Worm (Caenorhabditis elegans) whole organism, L2 larva: Measurements from ENCODE around the gene htz-1.

ENCODE experiments used
- C34F6.9 ChIP-seq: fragments of 150-350 bp; optimal IDR thresholded peaks from 2 replicates; lab custom pipeline; 2014; ENCODE audit warnings: missing biosample characterization, missing genetic modification characterization
- R02D3.7 ChIP-seq: fragments of 150-350 bp; optimal IDR thresholded peaks from 2 replicates; lab custom pipeline; 2014; ENCODE audit warnings: missing biosample characterization, missing genetic modification characterization
- Y55F3AM.14 ChIP-seq: fragments of 200-800 bp; sonication (Bioruptor generic); optimal IDR thresholded peaks from 2 replicates; lab custom pipeline; 2018; ENCODE audit warnings: mild to moderate bottlenecking, missing genetic modification characterization, missing compliant biosample characterization
- ZK546.5 ChIP-seq: sonication (generic microtip); optimal IDR thresholded peaks from 2 replicates; lab custom pipeline; 2017; ENCODE audit warnings: missing biosample characterization, missing genetic modification characterization
- alr-1 ChIP-seq: fragments of 150-350 bp; optimal IDR thresholded peaks from 2 replicates; lab custom pipeline; 2014; ENCODE audit warnings: missing biosample characterization, missing genetic modification characterization
- aly-2 ChIP-seq: fragments of 150-350 bp; optimal IDR thresholded peaks from 2 replicates; lab custom pipeline; 2014; ENCODE audit warnings: missing biosample characterization, missing genetic modification characterization
- ama-1 ChIP-seq: fragments of 150-350 bp; optimal IDR thresholded peaks from 2 replicates; lab custom pipeline; 2018; ENCODE audit warnings: inconsistent platforms
- blmp-1 ChIP-seq: sonication (generic microtip); optimal IDR thresholded peaks from 2 replicates; lab custom pipeline; 2017; ENCODE audit warnings: missing genetic modification characterization, mild to moderate bottlenecking, missing compliant biosample characterization, antibody characterized with exemption, moderate library complexity; ENCODE audit not compliant: insufficient read depth
- ceh-16 ChIP-seq: fragments of 150-350 bp; optimal IDR thresholded peaks from 2 replicates; lab custom pipeline; 2014; ENCODE audit warnings: missing biosample characterization, missing genetic modification characterization
- ceh-82 ChIP-seq: fragments of 150-350 bp; optimal IDR thresholded peaks from 2 replicates; lab custom pipeline; 2014; ENCODE audit warnings: missing biosample characterization, missing genetic modification characterization
- crh-2 ChIP-seq: sonication (generic microtip); optimal IDR thresholded peaks from 2 replicates; lab custom pipeline; 2017; ENCODE audit warnings: missing biosample characterization, missing genetic modification characterization
- dmd-4 ChIP-seq: sonication (generic microtip); optimal IDR thresholded peaks from 2 replicates; lab custom pipeline; 2017; ENCODE audit warnings: missing biosample characterization, missing genetic modification characterization
- egl-27 ChIP-seq: sonication (generic microtip); optimal IDR thresholded peaks from 3 replicates; lab custom pipeline; 2017; ENCODE audit warnings: missing biosample characterization, missing genetic modification reagents, missing genetic modification characterization
- elt-1 ChIP-seq: fragments of 150-350 bp; optimal IDR thresholded peaks from 2 replicates; lab custom pipeline; 2014; ENCODE audit warnings: missing biosample characterization, missing genetic modification characterization
- elt-3 ChIP-seq: sonication (generic microtip); optimal IDR thresholded peaks from 2 replicates; lab custom pipeline; 2017; ENCODE audit warnings: missing biosample characterization, missing genetic modification characterization
- fos-1 ChIP-seq: fragments of 150-350 bp; optimal IDR thresholded peaks from 2 replicates; lab custom pipeline; 2014; ENCODE audit warnings: missing biosample characterization, missing genetic modification characterization
- gmeb-1 ChIP-seq: fragments of 150-350 bp; optimal IDR thresholded peaks from 2 replicates; lab custom pipeline; 2014; ENCODE audit warnings: missing biosample characterization, missing genetic modification characterization
- lin-13 ChIP-seq: fragments of 150-350 bp; optimal IDR thresholded peaks from 2 replicates; lab custom pipeline; 2014; ENCODE audit warnings: missing biosample characterization, missing genetic modification reagents, missing genetic modification characterization
- lin-39 ChIP-seq: fragments of 150-350 bp; optimal IDR thresholded peaks from 2 replicates; lab custom pipeline; 2014; ENCODE audit warnings: missing biosample characterization, missing genetic modification reagents, missing genetic modification characterization
- lsy-2 ChIP-seq, 2 experiments: fragments of 150-350 bp in 1 of 2; sonication (generic microtip) in 1 of 2; optimal IDR thresholded peaks; 2 replicates each; lab custom pipeline; 2014 to 2017; ENCODE audit warnings: missing biosample characterization in 2 of 2, missing genetic modification characterization in 2 of 2
- mab-5 ChIP-seq: fragments of 150-350 bp; optimal IDR thresholded peaks from 2 replicates; lab custom pipeline; 2014; ENCODE audit warnings: missing biosample characterization, missing genetic modification characterization
- mbf-1 ChIP-seq: sonication (generic microtip); optimal IDR thresholded peaks from 2 replicates; lab custom pipeline; 2017; ENCODE audit warnings: missing biosample characterization, missing genetic modification characterization
- mdl-1 ChIP-seq, 2 experiments: fragments of 150-350 bp in 1 of 2; sonication (generic microtip) in 1 of 2; optimal IDR thresholded peaks; 2 replicates each; lab custom pipeline; 2017; ENCODE audit warnings: missing biosample characterization in 2 of 2, missing genetic modification characterization in 2 of 2
- nhr-10 ChIP-seq: sonication (generic microtip); optimal IDR thresholded peaks from 2 replicates; lab custom pipeline; 2017; ENCODE audit warnings: missing biosample characterization, missing genetic modification characterization
- nhr-11 ChIP-seq: fragments of 150-350 bp; optimal IDR thresholded peaks from 2 replicates; lab custom pipeline; 2014; ENCODE audit warnings: missing biosample characterization, missing genetic modification characterization
- nhr-129 ChIP-seq: fragments of 150-350 bp; optimal IDR thresholded peaks from 2 replicates; lab custom pipeline; 2014; ENCODE audit warnings: missing biosample characterization, missing genetic modification characterization
- nhr-21 ChIP-seq: fragments of 150-350 bp; optimal IDR thresholded peaks from 2 replicates; lab custom pipeline; 2014; ENCODE audit warnings: missing biosample characterization, missing genetic modification characterization
- nhr-23 ChIP-seq: fragments of 150-350 bp; optimal IDR thresholded peaks from 2 replicates; lab custom pipeline; 2014; ENCODE audit warnings: missing biosample characterization, missing genetic modification reagents, missing genetic modification characterization
- nhr-77 ChIP-seq: fragments of 150-350 bp; optimal IDR thresholded peaks from 2 replicates; lab custom pipeline; 2014; ENCODE audit warnings: missing biosample characterization, missing genetic modification characterization
- peb-1 ChIP-seq: fragments of 150-350 bp; optimal IDR thresholded peaks from 2 replicates; lab custom pipeline; 2014; ENCODE audit warnings: missing biosample characterization, missing genetic modification characterization
- sem-4 ChIP-seq: fragments of 150-350 bp; optimal IDR thresholded peaks from 2 replicates; lab custom pipeline; 2014; ENCODE audit warnings: missing biosample characterization, missing genetic modification reagents, missing genetic modification characterization
- skn-1 ChIP-seq: sonication (generic microtip); optimal IDR thresholded peaks from 2 replicates; lab custom pipeline; 2017; ENCODE audit warnings: missing biosample characterization, missing genetic modification characterization
- sma-3 ChIP-seq: sonication (generic microtip); optimal IDR thresholded peaks from 2 replicates; lab custom pipeline; 2016; ENCODE audit warnings: missing genetic modification reagents, missing genetic modification characterization, missing compliant biosample characterization
- snpc-4 ChIP-seq: fragments of 150-350 bp; optimal IDR thresholded peaks from 2 replicates; lab custom pipeline; 2014; ENCODE audit warnings: missing biosample characterization, missing genetic modification characterization
- unc-39 ChIP-seq: fragments of 150-350 bp; optimal IDR thresholded peaks from 2 replicates; lab custom pipeline; 2014; ENCODE audit warnings: missing biosample characterization, missing genetic modification characterization
- unc-55 ChIP-seq: fragments of 150-350 bp; sonication (generic microtip); optimal IDR thresholded peaks from 3 replicates; lab custom pipeline; 2014; ENCODE audit warnings: missing biosample characterization, missing genetic modification reagents, missing genetic modification characterization
- unc-62 ChIP-seq: fragments of 150-350 bp; optimal IDR thresholded peaks from 2 replicates; lab custom pipeline; 2014; ENCODE audit warnings: missing biosample characterization, missing genetic modification reagents, missing genetic modification characterization
- zag-1 ChIP-seq: fragments of 150-350 bp; optimal IDR thresholded peaks from 2 replicates; lab custom pipeline; 2014; ENCODE audit warnings: missing biosample characterization, missing genetic modification characterization
- ztf-1 ChIP-seq: fragments of 200-800 bp; sonication (Bioruptor generic); conservative IDR thresholded peaks from 2 replicates; pipeline ENCODE4 v1.3.6; 2022; ENCODE audit warnings: missing genetic modification characterization, missing compliant biosample characterization
- ztf-4 ChIP-seq: fragments of 150-350 bp; optimal IDR thresholded peaks from 2 replicates; lab custom pipeline; 2014; ENCODE audit warnings: missing biosample characterization, missing genetic modification characterization

htz-1 gene

DNA sequence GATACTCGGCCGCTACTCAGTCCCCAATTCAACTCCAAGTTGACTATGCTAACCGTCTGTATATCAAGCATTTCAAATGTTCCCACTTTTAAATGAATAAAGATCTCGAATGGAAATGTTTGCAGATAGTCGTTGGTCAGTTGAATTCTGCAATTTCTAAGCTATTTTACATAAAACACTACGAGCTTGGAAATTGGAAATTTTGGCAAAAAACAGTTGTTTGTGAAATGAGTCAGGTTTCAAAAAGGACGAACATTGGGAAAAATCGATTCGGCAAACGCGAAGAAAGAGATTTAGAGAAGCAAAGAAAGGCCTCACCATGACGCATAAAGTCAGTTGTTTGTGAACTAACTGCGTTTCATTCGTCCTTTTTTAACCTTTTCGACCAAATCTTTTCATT lies 868 bp downstream of the htz-1 start (continued):
- TF ChIP-seq unc-39 (tag; lab: Kevin White, UChicago) (no peak), elt-1 (tag; lab: Kevin White, UChicago) (no peak), nhr-10 (tag; lab: Kevin White, UChicago) (no peak), C34F6.9 (peak; percentile 53), blmp-1 (tag; lab: Kevin White, UChicago) (no peak), gmeb-1 (tag; lab: Kevin White, UChicago) (peak; percentile 22), unc-55 (peak; percentile 61), lin-39 (no peak), peb-1 (tag; lab: Kevin White, UChicago) (no peak), lsy-2 (tag; optimal IDR thresholded peaks at IDR 0.05; lab: Kevin White, UChicago) (peak; percentile 25 to 81), fos-1 (tag; lab: Kevin White, UChicago) (peak; percentile 85), ama-1 (lab: Kevin White, UChicago) (peak; percentile 71), alr-1 (tag; lab: Kevin White, UChicago) (no peak), skn-1 (tag; lab: Kevin White, UChicago) (no peak), nhr-21 (no peak), lin-13 (GFP tag; lab: Kevin White, UChicago) (peak; percentile 53), ztf-4 (tag; lab: Kevin White, UChicago) (peak; percentile 44), mdl-1 (tag; optimal IDR thresholded peaks at IDR 0.05; lab: Kevin White, UChicago) (no peak), unc-62 (no peak), Y55F3AM.14 (GFP tag; lab: Kevin White, UChicago) (no peak), ZK546.5 (tag; lab: Kevin White, UChicago) (peak; percentile 39), sma-3 (peak; percentile 38)

DNA sequence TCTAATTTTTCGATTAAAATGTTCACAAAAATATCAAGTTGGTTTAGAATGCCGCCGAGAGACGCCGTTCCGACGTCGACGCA lies 1.1 kb downstream of the htz-1 start, which contains the start of gene chat-1:
chat-1 (plus strand) TSS at position 48 of the 83 bp plus-strand sequence.
- TF ChIP-seq skn-1 (tag; lab: Kevin White, UChicago) (no peak), ceh-82 (tag; lab: Kevin White, UChicago) (no peak), alr-1 (tag; lab: Kevin White, UChicago) (no peak), blmp-1 (tag; lab: Kevin White, UChicago) (no peak), lin-39 (no peak), R02D3.7 (tag; lab: Kevin White, UChicago) (no peak), lsy-2 (tag; optimal IDR thresholded peaks at IDR 0.05; lab: Kevin White, UChicago) (no peak), snpc-4 (no peak), nhr-77 (no peak), dmd-4 (tag; lab: Kevin White, UChicago) (no peak), nhr-21 (no peak), aly-2 (tag; lab: Kevin White, UChicago) (no peak), sma-3 (no peak)

DNA sequence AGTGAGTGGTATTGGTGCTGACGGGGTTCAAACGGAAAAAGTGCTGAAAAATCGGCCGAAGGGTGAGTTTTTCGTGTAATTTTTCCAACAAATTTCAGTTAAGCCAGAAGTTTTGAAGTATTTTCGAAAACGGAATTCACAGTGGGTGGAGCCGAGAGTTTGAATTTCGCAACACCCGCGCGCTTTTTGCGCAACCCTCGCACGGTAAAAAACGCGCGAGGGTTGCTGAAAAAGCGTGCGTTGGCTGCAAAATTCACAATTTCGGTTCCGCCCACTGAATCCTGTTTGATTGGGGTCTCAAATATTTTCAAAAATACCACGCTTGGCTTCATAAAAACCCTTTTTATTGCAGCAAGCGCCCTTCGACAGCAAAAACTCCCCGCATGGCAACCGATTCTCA lies 1.4 kb downstream of the htz-1 start:
- no peak for TF ChIP-seq C34F6.9
- no peak for TF ChIP-seq fos-1 (tag; lab: Kevin White, UChicago)
- TF ChIP-seq nhr-129 (tag; lab: Kevin White, UChicago), result no peak
- TF ChIP-seq aly-2 (tag; lab: Kevin White, UChicago), result no peak
- TF ChIP-seq unc-55, result no peak
- TF ChIP-seq peb-1 (tag; lab: Kevin White, UChicago), result no peak
- TF ChIP-seq nhr-23 (tag; lab: Kevin White, UChicago), result no peak
- TF ChIP-seq sem-4 (tag; lab: Kevin White, UChicago), result no peak
- TF ChIP-seq ztf-1 (GFP tag; lab: Robert Waterston, UW), result no peak
- no peak for TF ChIP-seq R02D3.7 (tag; lab: Kevin White, UChicago)
- TF ChIP-seq ZK546.5 (tag; lab: Kevin White, UChicago), result no peak
- TF ChIP-seq nhr-11 (tag; lab: Kevin White, UChicago), result no peak
- TF ChIP-seq crh-2 (tag; lab: Kevin White, UChicago), result no peak

DNA sequence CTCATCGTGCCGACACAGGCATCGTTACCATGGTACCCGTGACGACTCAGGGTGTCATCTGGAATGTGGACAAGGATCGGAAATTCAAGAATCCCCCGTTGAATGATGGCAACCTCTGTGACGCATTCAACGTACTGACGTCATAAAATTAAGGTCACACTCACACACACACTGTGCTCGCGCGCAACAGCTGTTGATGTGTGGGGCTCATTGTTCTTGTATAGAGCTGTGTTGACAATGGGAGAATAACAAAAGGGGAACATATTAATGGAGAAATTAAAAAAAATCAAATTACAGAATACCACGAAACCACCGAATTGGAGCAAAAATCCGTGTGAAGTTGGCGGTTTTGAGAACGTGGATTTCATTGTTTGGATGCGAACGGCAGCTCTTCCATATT lies 2.3 kb downstream of the htz-1 start:
- TF ChIP-seq mdl-1 (tag; optimal IDR thresholded peaks at IDR 0.05; lab: Kevin White, UChicago) (no peak), nhr-21 (no peak), ztf-1 (GFP tag; lab: Robert Waterston, UW) (no peak), ceh-16 (no peak), egl-27 (no peak), Y55F3AM.14 (GFP tag; lab: Kevin White, UChicago) (no peak), lin-39 (no peak), blmp-1 (tag; lab: Kevin White, UChicago) (no peak), snpc-4 (no peak), mab-5 (no peak), fos-1 (tag; lab: Kevin White, UChicago) (no peak), nhr-77 (no peak), unc-55 (no peak), nhr-23 (tag; lab: Kevin White, UChicago) (no peak), ZK546.5 (tag; lab: Kevin White, UChicago) (no peak), lsy-2 (tag; optimal IDR thresholded peaks at IDR 0.05; lab: Kevin White, UChicago) (no peak), mbf-1 (tag; lab: Kevin White, UChicago) (no peak), zag-1 (tag; lab: Kevin White, UChicago) (no peak), elt-3 (no peak), lin-13 (GFP tag; lab: Kevin White, UChicago) (no peak)
